Worm (Caenorhabditis elegans) whole organism, L4 larva: Measurements from ENCODE around the gene idi-1.

Experiments
- F44E2.7 ChIP-seq: fragments of 200-800 bp; sonication (Bioruptor generic); IDR thresholded peaks from 2 replicates; pipeline ENCODE4 v2.1.2; 2022; ENCODE audit warnings: missing genetic modification characterization, missing compliant biosample characterization
- F49E8.2 ChIP-seq: sonication (generic microtip); optimal IDR thresholded peaks from 2 replicates; lab custom pipeline; 2016; ENCODE audit warnings: missing compliant biosample characterization, mild to moderate bottlenecking, missing genetic modification characterization, borderline replicate concordance
- Y105C5A.15 ChIP-seq: fragments of 200-800 bp; sonication (Bioruptor generic); IDR thresholded peaks from 2 replicates; pipeline ENCODE4 v1.3.6; 2022; ENCODE audit warnings: missing genetic modification characterization, missing compliant biosample characterization
- Y5F2A.4 ChIP-seq: fragments of 200-800 bp; sonication (Bioruptor generic); optimal IDR thresholded peaks from 2 replicates; lab custom pipeline; 2018; ENCODE audit warnings: mild to moderate bottlenecking, missing genetic modification characterization, missing compliant biosample characterization
- ZK546.5 ChIP-seq, 2 experiments: sonication (generic microtip); optimal IDR thresholded peaks; 2 replicates each; lab custom pipeline; 2017; ENCODE audit warnings: missing biosample characterization in 2 of 2, missing genetic modification characterization in 2 of 2
- aha-1 ChIP-seq: fragments of 150-350 bp; peaks from one replicate; lab custom pipeline; 2014; ENCODE audit warnings: missing biosample characterization, missing genetic modification characterization
- ama-1 ChIP-seq: fragments of 150-350 bp; optimal IDR thresholded peaks from 2 replicates; lab custom pipeline; 2014; ENCODE audit warnings: inconsistent platforms, mixed read lengths
- ceh-20 ChIP-seq: fragments of 200-800 bp; sonication (Bioruptor generic); IDR thresholded peaks from 2 replicates; pipeline ENCODE4 v1.3.6; 2022; ENCODE audit warnings: missing genetic modification reagents, missing genetic modification characterization, missing compliant biosample characterization
- ceh-28 ChIP-seq: fragments of 150-350 bp; optimal IDR thresholded peaks from 2 replicates; lab custom pipeline; 2014; ENCODE audit warnings: missing biosample characterization, missing genetic modification reagents, missing genetic modification characterization
- ceh-32 ChIP-seq: sonication (generic microtip); optimal IDR thresholded peaks from 2 replicates; lab custom pipeline; 2016; ENCODE audit warnings: mild to moderate bottlenecking, missing genetic modification characterization, missing compliant biosample characterization; ENCODE audit not compliant: poor library complexity
- ceh-44 ChIP-seq: fragments of 200-800 bp; sonication (Bioruptor generic); IDR thresholded peaks from 2 replicates; pipeline ENCODE4 v1.3.6; 2022; ENCODE audit warnings: missing genetic modification reagents, missing genetic modification characterization, missing compliant biosample characterization
- ceh-62 ChIP-seq: sonication (generic microtip); optimal IDR thresholded peaks from 2 replicates; lab custom pipeline; 2017; ENCODE audit warnings: missing biosample characterization, missing genetic modification characterization
- ceh-82 ChIP-seq: sonication (generic microtip); optimal IDR thresholded peaks from 2 replicates; lab custom pipeline; 2017; ENCODE audit warnings: missing biosample characterization, missing genetic modification characterization
- ctbp-1 ChIP-seq: fragments of 200-800 bp; sonication (Bioruptor generic); IDR thresholded peaks from 2 replicates; pipeline ENCODE4 v1.3.6; 2022; ENCODE audit warnings: missing genetic modification reagents, missing genetic modification characterization, missing compliant biosample characterization
- daf-12 ChIP-seq: fragments of 150-350 bp; optimal IDR thresholded peaks from 2 replicates; lab custom pipeline; 2014; ENCODE audit warnings: missing biosample characterization, missing genetic modification reagents, missing genetic modification characterization
- daf-16 ChIP-seq, 3 experiments: sonication (generic microtip); optimal IDR thresholded peaks; 2 replicates each; lab custom pipeline; 2016 to 2017; ENCODE audit warnings: missing genetic modification characterization in 3 of 3, missing genetic modification reagents in 3 of 3, mild to moderate bottlenecking in 2 of 3, missing compliant biosample characterization in 2 of 3, missing biosample characterization in 1 of 3, moderate library complexity in 1 of 3
- daf-8 ChIP-seq: fragments of 200-800 bp; sonication (Bioruptor generic); IDR thresholded peaks from 2 replicates; pipeline ENCODE4 v1.3.6; 2022; ENCODE audit warnings: missing genetic modification characterization, missing compliant biosample characterization
- dmd-8 ChIP-seq: fragments of 200-800 bp; sonication (Bioruptor generic); IDR thresholded peaks from 2 replicates; pipeline ENCODE4 v1.3.6; 2022; ENCODE audit warnings: missing genetic modification characterization, missing compliant biosample characterization
- dpl-1 ChIP-seq: fragments of 150-350 bp; optimal IDR thresholded peaks from 2 replicates; lab custom pipeline; 2014; ENCODE audit warnings: missing biosample characterization, missing genetic modification reagents, missing genetic modification characterization
- dve-1 ChIP-seq: sonication (generic microtip); optimal IDR thresholded peaks from 2 replicates; lab custom pipeline; 2017; ENCODE audit warnings: antibody characterized with exemption, mild to moderate bottlenecking, missing genetic modification characterization, missing compliant biosample characterization; ENCODE audit not compliant: insufficient read depth
- egl-27 ChIP-seq: sonication (generic microtip); optimal IDR thresholded peaks from 3 replicates; lab custom pipeline; 2017; ENCODE audit warnings: missing biosample characterization, missing genetic modification reagents, missing genetic modification characterization
- egl-43 ChIP-seq: fragments of 200-800 bp; sonication (Bioruptor generic); IDR thresholded peaks from 2 replicates; pipeline ENCODE4 v1.3.6; 2022; ENCODE audit warnings: missing genetic modification reagents, missing genetic modification characterization, missing compliant biosample characterization
- fos-1 ChIP-seq: fragments of 150-350 bp; optimal IDR thresholded peaks from 2 replicates; lab custom pipeline; 2014; ENCODE audit warnings: missing biosample characterization, missing genetic modification characterization
- hlh-30 ChIP-seq: sonication (generic microtip); optimal IDR thresholded peaks from 2 replicates; lab custom pipeline; 2017; ENCODE audit warnings: antibody characterized with exemption, mild to moderate bottlenecking, missing genetic modification characterization, missing compliant biosample characterization; ENCODE audit not compliant: insufficient read depth
- hmg-1.1 ChIP-seq: fragments of 200-800 bp; sonication (Bioruptor generic); IDR thresholded peaks from 2 replicates; pipeline ENCODE4 v1.3.6; 2022; ENCODE audit warnings: missing genetic modification reagents, missing genetic modification characterization, missing compliant biosample characterization
- jun-1 ChIP-seq: fragments of 150-350 bp; optimal IDR thresholded peaks from 2 replicates; lab custom pipeline; 2014; ENCODE audit warnings: missing biosample characterization, missing genetic modification reagents, missing genetic modification characterization
- lin-13 ChIP-seq: fragments of 150-350 bp; optimal IDR thresholded peaks from 2 replicates; lab custom pipeline; 2014; ENCODE audit warnings: missing biosample characterization, missing genetic modification reagents, missing genetic modification characterization
- lin-29 ChIP-seq: fragments of 200-800 bp; sonication (Bioruptor generic); IDR thresholded peaks from 2 replicates; pipeline ENCODE4 v1.3.6; 2022; ENCODE audit warnings: missing genetic modification reagents, missing genetic modification characterization, missing compliant biosample characterization
- lir-3 ChIP-seq: sonication (generic microtip); optimal IDR thresholded peaks from 2 replicates; lab custom pipeline; 2016; ENCODE audit warnings: mild to moderate bottlenecking, missing genetic modification characterization, missing compliant biosample characterization
- lsy-2 ChIP-seq, 2 experiments: fragments of 150-350 bp in 1 of 2; sonication (generic microtip) in 1 of 2; optimal IDR thresholded peaks; 2 replicates each; lab custom pipeline; 2014 to 2017; ENCODE audit warnings: missing biosample characterization in 2 of 2, missing genetic modification characterization in 2 of 2
- madf-9 ChIP-seq: fragments of 200-800 bp; sonication (Bioruptor generic); conservative IDR thresholded peaks from 2 replicates; pipeline ENCODE4 v1.3.6; 2022; ENCODE audit warnings: missing genetic modification reagents, missing genetic modification characterization, missing compliant biosample characterization
- mdl-1 ChIP-seq, 2 experiments: fragments of 150-350 bp in 1 of 2; sonication (generic microtip) in 1 of 2; optimal IDR thresholded peaks; 2 replicates each; lab custom pipeline; 2014 to 2017; ENCODE audit warnings: missing biosample characterization in 2 of 2, missing genetic modification characterization in 2 of 2
- mdt-29 ChIP-seq: fragments of 200-800 bp; sonication (Bioruptor generic); IDR thresholded peaks from 2 replicates; pipeline ENCODE4 v1.3.6; 2022; ENCODE audit warnings: missing genetic modification reagents, missing genetic modification characterization, missing compliant biosample characterization
- mep-1 ChIP-seq: fragments of 150-350 bp; sonication (generic microtip); optimal IDR thresholded peaks from 3 replicates; lab custom pipeline; 2014; ENCODE audit warnings: missing biosample characterization, missing genetic modification characterization
- mxl-3 ChIP-seq: fragments of 200-800 bp; sonication (Bioruptor generic); optimal IDR thresholded peaks from 2 replicates; lab custom pipeline; 2018; ENCODE audit warnings: mild to moderate bottlenecking, missing genetic modification characterization, missing compliant biosample characterization
- nhr-41 ChIP-seq: fragments of 200-800 bp; sonication (Bioruptor generic); IDR thresholded peaks from 2 replicates; pipeline ENCODE4 v1.3.6; 2022; ENCODE audit warnings: missing genetic modification reagents, missing genetic modification characterization, missing compliant biosample characterization
- nhr-42 ChIP-seq: fragments of 200-800 bp; sonication (Bioruptor generic); IDR thresholded peaks from 2 replicates; pipeline ENCODE4 v1.3.6; 2022; ENCODE audit warnings: missing genetic modification characterization, missing compliant biosample characterization
- nhr-6 ChIP-seq: fragments of 150-350 bp; optimal IDR thresholded peaks from 2 replicates; lab custom pipeline; 2014; ENCODE audit warnings: missing biosample characterization, missing genetic modification characterization
- nhr-77 ChIP-seq: fragments of 150-350 bp; optimal IDR thresholded peaks from 2 replicates; lab custom pipeline; 2014; ENCODE audit warnings: missing biosample characterization, missing genetic modification characterization
- php-3 ChIP-seq: fragments of 200-800 bp; sonication (Bioruptor generic); IDR thresholded peaks from 2 replicates; pipeline ENCODE4 v1.3.6; 2022; ENCODE audit warnings: missing genetic modification reagents, missing genetic modification characterization, missing compliant biosample characterization
- sdz-12 ChIP-seq: fragments of 200-800 bp; sonication (Bioruptor generic); optimal IDR thresholded peaks from 2 replicates; lab custom pipeline; 2018; ENCODE audit warnings: mild to moderate bottlenecking, missing genetic modification characterization, missing compliant biosample characterization
- set-16 ChIP-seq: fragments of 200-800 bp; sonication (Bioruptor generic); IDR thresholded peaks from 2 replicates; pipeline ENCODE4 v1.3.6; 2022; ENCODE audit warnings: missing genetic modification reagents, missing genetic modification characterization, missing compliant biosample characterization
- skn-1 ChIP-seq: fragments of 150-350 bp; optimal IDR thresholded peaks from 2 replicates; lab custom pipeline; 2014; ENCODE audit warnings: missing biosample characterization, missing genetic modification characterization
- snpc-4 ChIP-seq: fragments of 150-350 bp; optimal IDR thresholded peaks from 2 replicates; lab custom pipeline; 2014; ENCODE audit warnings: missing biosample characterization, missing genetic modification characterization
- spr-3 ChIP-seq: fragments of 200-800 bp; sonication (Bioruptor generic); optimal IDR thresholded peaks from 2 replicates; lab custom pipeline; 2018; ENCODE audit warnings: mild to moderate bottlenecking, missing genetic modification characterization, missing compliant biosample characterization
- tag-97 ChIP-seq: fragments of 200-800 bp; sonication (Bioruptor generic); IDR thresholded peaks from 2 replicates; pipeline ENCODE4 v1.3.6; 2022; ENCODE audit warnings: missing genetic modification characterization, missing compliant biosample characterization
- unc-130 ChIP-seq: sonication (generic microtip); optimal IDR thresholded peaks from 2 replicates; lab custom pipeline; 2016; ENCODE audit warnings: missing genetic modification reagents, missing genetic modification characterization, missing compliant biosample characterization
- unc-39 ChIP-seq: sonication (generic microtip); optimal IDR thresholded peaks from 2 replicates; lab custom pipeline; 2017; ENCODE audit warnings: missing biosample characterization, missing genetic modification characterization
- zfp-2 ChIP-seq: sonication (generic microtip); optimal IDR thresholded peaks from 2 replicates; lab custom pipeline; 2016; ENCODE audit warnings: mild to moderate bottlenecking, missing genetic modification characterization, missing compliant biosample characterization
- zfp-3 ChIP-seq: fragments of 200-800 bp; sonication (Bioruptor generic); conservative IDR thresholded peaks from 2 replicates; pipeline ENCODE4 v1.3.6; 2022; ENCODE audit warnings: missing genetic modification reagents, missing genetic modification characterization, missing compliant biosample characterization
- zip-11 ChIP-seq: fragments of 200-800 bp; sonication (Bioruptor generic); IDR thresholded peaks from 2 replicates; pipeline ENCODE4 v1.3.6; 2022; ENCODE audit warnings: missing genetic modification characterization, missing compliant biosample characterization
- zip-2 ChIP-seq: fragments of 150-350 bp; optimal IDR thresholded peaks from 2 replicates; lab custom pipeline; 2014; ENCODE audit warnings: missing biosample characterization, missing genetic modification characterization
- ztf-7 ChIP-seq: fragments of 150-350 bp; optimal IDR thresholded peaks from 2 replicates; lab custom pipeline; 2014; ENCODE audit warnings: missing biosample characterization, missing genetic modification characterization

The idi-1 gene

DNA sequence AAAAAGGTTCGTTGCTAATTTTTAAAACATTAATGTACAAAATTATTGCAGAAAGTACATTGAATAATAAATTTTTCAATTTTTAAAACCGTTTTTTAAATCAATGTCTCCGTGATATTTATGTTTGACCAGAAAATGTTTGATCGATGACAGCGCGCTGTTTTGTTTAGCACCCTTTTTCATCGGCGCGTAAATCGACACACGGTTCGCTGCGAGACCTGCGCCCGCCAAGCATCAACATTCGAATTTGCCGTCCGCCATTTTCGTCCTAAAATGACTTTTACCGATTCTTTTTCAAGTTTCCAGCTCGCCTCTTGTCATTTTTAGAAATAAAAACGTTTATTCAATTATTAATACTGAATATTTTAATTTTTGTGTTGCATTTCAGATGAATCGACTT, 9.5 kb downstream of the idi-1 start, which contains the start of gene plk-1:
Gene plk-1 (plus strand): TSS at position 389 of the 400 bp plus-strand sequence.
- TF ChIP-seq dve-1 (tag; lab: Kevin White, UChicago) (peak; percentile 12), lin-13 (no peak), mep-1 (tag; lab: Kevin White, UChicago) (no peak), dmd-8 (no peak), jun-1 (tag; lab: Kevin White, UChicago) (no peak), zip-2 (tag; lab: Kevin White, UChicago) (no peak), ztf-7 (tag; lab: Kevin White, UChicago) (no peak), skn-1 (tag; lab: Kevin White, UChicago) (no peak), lsy-2 (tag; optimal IDR thresholded peaks at IDR 0.05; lab: Kevin White, UChicago) (peak in 1 of 2 experiments; percentile 60), aha-1 (tag; lab: Kevin White, UChicago) (peak; percentile 55), zfp-3 (GFP tag; lab: Robert Waterston, UW) (no peak), egl-27 (tag; lab: Kevin White, UChicago) (no peak), fos-1 (no peak), snpc-4 (tag; lab: Kevin White, UChicago) (no peak), nhr-42 (GFP tag; lab: Robert Waterston, UW) (no peak), daf-8 (no peak), hlh-30 (tag; lab: Kevin White, UChicago) (peak; percentile 25), unc-130 (GFP tag; lab: Kevin White, UChicago) (peak; percentile 85), mdt-29 (GFP tag; lab: Robert Waterston, UW) (no peak), spr-3 (no peak), hmg-1.1 (no peak), egl-43 (GFP tag; lab: Robert Waterston, UW) (no peak), set-16 (GFP tag; lab: Robert Waterston, UW) (no peak), nhr-6 (tag; lab: Kevin White, UChicago) (peak; percentile 50), Y5F2A.4 (GFP tag; lab: Kevin White, UChicago) (no peak), mdl-1 (tag; optimal IDR thresholded peaks at IDR 0.05; lab: Kevin White, UChicago) (no peak), Y105C5A.15 (GFP tag; lab: Robert Waterston, UW) (no peak), daf-12 (tag; lab: Kevin White, UChicago) (no peak), F44E2.7 (GFP tag; lab: Robert Waterston, UW) (no peak), dpl-1 (GFP tag; lab: Kevin White, UChicago) (peak; percentile 72), F49E8.2 (tag; lab: Kevin White, UChicago) (no peak), sdz-12 (GFP tag; lab: Kevin White, UChicago) (no peak), tag-97 (GFP tag; lab: Robert Waterston, UW) (no peak), madf-9 (GFP tag; lab: Robert Waterston, UW) (no peak), ZK546.5 (tag; optimal IDR thresholded peaks at IDR 0.05; lab: Kevin White, UChicago) (no peak), ceh-44 (no peak), ceh-82 (no peak), nhr-77 (tag; lab: Kevin White, UChicago) (no peak), ceh-20 (no peak), ceh-32 (tag; lab: Kevin White, UChicago) (no peak), lir-3 (tag; lab: Kevin White, UChicago) (no peak), nhr-41 (GFP tag; lab: Robert Waterston, UW) (no peak), zip-11 (GFP tag; lab: Robert Waterston, UW) (no peak), daf-16 (GFP tag; optimal IDR thresholded peaks at IDR 0.05; lab: Kevin White, UChicago) (no peak), daf-16 (tag; optimal IDR thresholded peaks at IDR 0.05; lab: Kevin White, UChicago) (peak; percentile 46), ceh-28 (tag; lab: Kevin White, UChicago) (no peak), lin-29 (GFP tag; lab: Robert Waterston, UW) (no peak), ama-1 (lab: Kevin White, UChicago) (no peak), mxl-3 (GFP tag; lab: Kevin White, UChicago) (no peak), ceh-62 (tag; lab: Kevin White, UChicago) (no peak), zfp-2 (tag; lab: Kevin White, UChicago) (no peak), unc-39 (tag; lab: Kevin White, UChicago) (no peak), php-3 (GFP tag; lab: Robert Waterston, UW) (no peak), ctbp-1 (no peak)
